Worm (Caenorhabditis elegans) whole organism, L3 larva: Measurements from ENCODE around the gene C25E10.16.

Experiments
- R02D3.7 ChIP-seq: fragments of 150-350 bp; optimal IDR thresholded peaks from 2 replicates; lab custom pipeline; 2014; ENCODE audit warnings: missing biosample characterization, missing genetic modification characterization
- ZK546.5 ChIP-seq: sonication (generic microtip); optimal IDR thresholded peaks from 2 replicates; lab custom pipeline; 2017; ENCODE audit warnings: missing biosample characterization, missing genetic modification characterization
- aly-2 ChIP-seq: fragments of 150-350 bp; optimal IDR thresholded peaks from 2 replicates; lab custom pipeline; 2014; ENCODE audit warnings: missing biosample characterization, missing genetic modification characterization
- ama-1 ChIP-seq: fragments of 150-350 bp; optimal IDR thresholded peaks from 2 replicates; lab custom pipeline; 2018
- ceh-16 ChIP-seq: sonication (generic microtip); optimal IDR thresholded peaks from 2 replicates; lab custom pipeline; 2017; ENCODE audit warnings: missing biosample characterization, missing genetic modification characterization
- ceh-28 ChIP-seq: fragments of 150-350 bp; optimal IDR thresholded peaks from 2 replicates; lab custom pipeline; 2014; ENCODE audit warnings: missing biosample characterization, missing genetic modification reagents, missing genetic modification characterization
- ceh-9 ChIP-seq: sonication (generic microtip); optimal IDR thresholded peaks from 2 replicates; lab custom pipeline; 2018; ENCODE audit warnings: missing biosample characterization, missing genetic modification characterization
- daf-12 ChIP-seq: fragments of 150-350 bp; optimal IDR thresholded peaks from 2 replicates; lab custom pipeline; 2014; ENCODE audit warnings: missing biosample characterization, missing genetic modification reagents, missing genetic modification characterization
- egl-5 ChIP-seq: fragments of 150-350 bp; optimal IDR thresholded peaks from 2 replicates; lab custom pipeline; 2017; ENCODE audit warnings: missing biosample characterization, missing genetic modification reagents, missing genetic modification characterization, inconsistent platforms
- elt-1 ChIP-seq: fragments of 150-350 bp; optimal IDR thresholded peaks from 2 replicates; lab custom pipeline; 2014; ENCODE audit warnings: missing biosample characterization, missing genetic modification characterization
- elt-3 ChIP-seq, 3 experiments: fragments of 150-350 bp in 1 of 3; sonication (generic microtip) in 2 of 3; optimal IDR thresholded peaks; 2 replicates in 2 of 3; 4 replicates in 1 of 3; lab custom pipeline; 2014 to 2017; ENCODE audit warnings: missing biosample characterization in 3 of 3, missing genetic modification characterization in 3 of 3
- eor-1 ChIP-seq, 2 experiments: fragments of 150-350 bp; optimal IDR thresholded peaks; 2 replicates each; lab custom pipeline; 2014 to 2018; ENCODE audit warnings: missing biosample characterization in 2 of 2, missing genetic modification characterization in 2 of 2
- fkh-10 ChIP-seq: sonication (generic microtip); optimal IDR thresholded peaks from 2 replicates; lab custom pipeline; 2017; ENCODE audit warnings: missing biosample characterization, missing genetic modification reagents, missing genetic modification characterization
- fkh-2 ChIP-seq: fragments of 150-350 bp; optimal IDR thresholded peaks from 2 replicates; lab custom pipeline; 2014; ENCODE audit warnings: missing biosample characterization, missing genetic modification reagents, missing genetic modification characterization
- fos-1 ChIP-seq: fragments of 150-350 bp; optimal IDR thresholded peaks from 2 replicates; lab custom pipeline; 2014; ENCODE audit warnings: missing biosample characterization, missing genetic modification characterization
- hmg-11 ChIP-seq: sonication (generic microtip); optimal IDR thresholded peaks from 2 replicates; lab custom pipeline; 2016; ENCODE audit warnings: missing genetic modification characterization, missing compliant biosample characterization
- lin-15B ChIP-seq: fragments of 150-350 bp; optimal IDR thresholded peaks from 2 replicates; lab custom pipeline; 2014; ENCODE audit warnings: missing biosample characterization, missing genetic modification characterization
- lsy-12 ChIP-seq: sonication (generic microtip); optimal IDR thresholded peaks from 2 replicates; lab custom pipeline; 2016; ENCODE audit warnings: mild to moderate bottlenecking, missing genetic modification characterization, missing compliant biosample characterization
- mdl-1 ChIP-seq: fragments of 150-350 bp; optimal IDR thresholded peaks from 2 replicates; lab custom pipeline; 2014; ENCODE audit warnings: missing biosample characterization, missing genetic modification characterization
- nfya-1 ChIP-seq: sonication (generic microtip); optimal IDR thresholded peaks from 2 replicates; lab custom pipeline; 2017; ENCODE audit warnings: missing genetic modification characterization, mild to moderate bottlenecking, missing compliant biosample characterization, antibody characterized with exemption, moderate library complexity; ENCODE audit not compliant: insufficient read depth
- nhr-12 ChIP-seq: fragments of 150-350 bp; optimal IDR thresholded peaks from 2 replicates; lab custom pipeline; 2014; ENCODE audit warnings: missing biosample characterization, missing genetic modification characterization
- nhr-23 ChIP-seq: fragments of 150-350 bp; optimal IDR thresholded peaks from 2 replicates; lab custom pipeline; 2014; ENCODE audit warnings: missing biosample characterization, missing genetic modification reagents, missing genetic modification characterization
- nhr-25 ChIP-seq: sonication (generic microtip); optimal IDR thresholded peaks from 2 replicates; lab custom pipeline; 2017; ENCODE audit warnings: missing biosample characterization, missing genetic modification characterization
- nhr-28 ChIP-seq: fragments of 150-350 bp; optimal IDR thresholded peaks from 2 replicates; lab custom pipeline; 2014; ENCODE audit warnings: missing biosample characterization, missing genetic modification characterization
- nhr-43 ChIP-seq: sonication (generic microtip); optimal IDR thresholded peaks from 2 replicates; lab custom pipeline; 2016; ENCODE audit warnings: mild to moderate bottlenecking, missing genetic modification characterization, missing compliant biosample characterization; ENCODE audit not compliant: poor library complexity, severe bottlenecking
- nhr-67 ChIP-seq: fragments of 150-350 bp; optimal IDR thresholded peaks from 2 replicates; lab custom pipeline; 2014; ENCODE audit warnings: missing biosample characterization, missing genetic modification characterization
- nhr-76 ChIP-seq: fragments of 150-350 bp; sonication (generic microtip); optimal IDR thresholded peaks from 5 replicates; lab custom pipeline; 2014; ENCODE audit warnings: missing biosample characterization, missing genetic modification characterization
- nhr-77 ChIP-seq: fragments of 150-350 bp; optimal IDR thresholded peaks from 2 replicates; lab custom pipeline; 2014; ENCODE audit warnings: missing biosample characterization, missing genetic modification characterization
- pqm-1 ChIP-seq: fragments of 150-350 bp; optimal IDR thresholded peaks from 2 replicates; lab custom pipeline; 2017; ENCODE audit warnings: missing biosample characterization, missing genetic modification characterization, inconsistent platforms
- sea-2 ChIP-seq: fragments of 150-350 bp; sonication (generic microtip); optimal IDR thresholded peaks from 4 replicates; lab custom pipeline; 2014; ENCODE audit warnings: missing biosample characterization, missing genetic modification reagents, missing genetic modification characterization
- skn-1 ChIP-seq: fragments of 150-350 bp; optimal IDR thresholded peaks from 2 replicates; lab custom pipeline; 2014; ENCODE audit warnings: missing biosample characterization, missing genetic modification characterization
- unc-39 ChIP-seq: sonication (generic microtip); optimal IDR thresholded peaks from 4 replicates; lab custom pipeline; 2017; ENCODE audit warnings: missing biosample characterization, missing genetic modification characterization
- zag-1 ChIP-seq: fragments of 150-350 bp; optimal IDR thresholded peaks from 2 replicates; lab custom pipeline; 2014; ENCODE audit warnings: missing biosample characterization, missing genetic modification characterization
- ztf-4 ChIP-seq: fragments of 150-350 bp; optimal IDR thresholded peaks from 2 replicates; lab custom pipeline; 2014; ENCODE audit warnings: missing biosample characterization, missing genetic modification characterization

Gene C25E10.16

ce11 chrV:9067678-9068077, 8.3 kb upstream of the C25E10.16 start, which contains the start of gene fip-2:
fip-2 (plus strand) TSS chrV:9067978.
- TF ChIP-seq aly-2 (tag; lab: Kevin White, UChicago) (no peak), zag-1 (tag; lab: Kevin White, UChicago) (no peak), lin-15B (tag; lab: Kevin White, UChicago) (no peak), fkh-10 (GFP tag; lab: Kevin White, UChicago) (no peak), nhr-12 (tag; lab: Kevin White, UChicago) (no peak), mdl-1 (no peak), pqm-1 (tag; lab: Kevin White, UChicago) (no peak), egl-5 (tag; lab: Kevin White, UChicago) (no peak), nhr-28 (tag; lab: Kevin White, UChicago) (no peak), lsy-12 (tag; lab: Kevin White, UChicago) (no peak), R02D3.7 (tag; lab: Kevin White, UChicago) (no peak)

- TF ChIP-seq elt-1 (peak; percentile 87), ztf-4 (tag; lab: Kevin White, UChicago) (no peak)
- TF ChIP-seq, all 47 proteins: peak for 1
These were observed 6.5 kb upstream of the C25E10.16 start for ce11 chrV:9065915-9066314.

ce11 chrV:9065001-9065400, 5.6 kb upstream of the C25E10.16 start:
- TF ChIP-seq nhr-12 (tag; lab: Kevin White, UChicago) (no peak), fkh-10 (GFP tag; lab: Kevin White, UChicago) (no peak), lin-15B (tag; lab: Kevin White, UChicago) (no peak), pqm-1 (tag; lab: Kevin White, UChicago) (no peak), nhr-77 (no peak), daf-12 (tag; lab: Kevin White, UChicago) (no peak), elt-1 (no peak), aly-2 (tag; lab: Kevin White, UChicago) (no peak), ceh-9 (tag; lab: Kevin White, UChicago) (no peak), sea-2 (GFP tag; lab: Kevin White, UChicago) (no peak), unc-39 (tag; lab: Kevin White, UChicago) (no peak), eor-1 (tag; optimal IDR thresholded peaks at IDR 0.05; lab: Kevin White, UChicago) (no peak), R02D3.7 (tag; lab: Kevin White, UChicago) (no peak), ZK546.5 (tag; lab: Kevin White, UChicago) (no peak), nhr-28 (tag; lab: Kevin White, UChicago) (no peak), nhr-67 (tag; lab: Kevin White, UChicago) (no peak), skn-1 (tag; lab: Kevin White, UChicago) (no peak)

ce11 chrV:9063134-9063533, 3.8 kb upstream of the C25E10.16 start:
- TF ChIP-seq nhr-28 (tag; lab: Kevin White, UChicago), result no peak
- TF ChIP-seq nhr-12 (tag; lab: Kevin White, UChicago), result no peak
- no peak for TF ChIP-seq ceh-28 (tag; lab: Kevin White, UChicago)
- TF ChIP-seq nhr-43, result no peak
- TF ChIP-seq hmg-11 (tag; lab: Kevin White, UChicago), result no peak
- peak; percentile 32 for TF ChIP-seq nhr-23
- TF ChIP-seq R02D3.7 (tag; lab: Kevin White, UChicago), result no peak
- TF ChIP-seq fos-1 (tag; lab: Kevin White, UChicago), result no peak
- TF ChIP-seq, all 47 proteins: peak for 1

ce11 chrV:9062341-9062740, 3.0 kb upstream of the C25E10.16 start, which contains the start of gene C25E10.12:
C25E10.12 (minus strand) TSS chrV:9062441.
- TF ChIP-seq nfya-1 (tag; lab: Kevin White, UChicago) (no peak), daf-12 (tag; lab: Kevin White, UChicago) (no peak), mdl-1 (no peak), pqm-1 (tag; lab: Kevin White, UChicago) (no peak), elt-3 (tag; optimal IDR thresholded peaks at IDR 0.05; lab: Kevin White, UChicago) (no peak), nhr-23 (no peak), lin-15B (tag; lab: Kevin White, UChicago) (no peak), ama-1 (lab: Kevin White, UChicago) (no peak), R02D3.7 (tag; lab: Kevin White, UChicago) (no peak), nhr-25 (tag; lab: Kevin White, UChicago) (no peak), nhr-76 (no peak), ceh-28 (tag; lab: Kevin White, UChicago) (no peak), fos-1 (tag; lab: Kevin White, UChicago) (no peak), unc-39 (tag; lab: Kevin White, UChicago) (no peak), ceh-16 (tag; lab: Kevin White, UChicago) (no peak), fkh-2 (no peak), eor-1 (tag; optimal IDR thresholded peaks at IDR 0.05; lab: Kevin White, UChicago) (no peak), ceh-9 (tag; lab: Kevin White, UChicago) (no peak), fkh-10 (GFP tag; lab: Kevin White, UChicago) (no peak)
